Fruit fly (Drosophila melanogaster): ENCODE results near the gene Rheb.
A peak's percentile ranks its signal among the peaks of the same experiment; 100 is the strongest.

Gene Rheb

DNA sequence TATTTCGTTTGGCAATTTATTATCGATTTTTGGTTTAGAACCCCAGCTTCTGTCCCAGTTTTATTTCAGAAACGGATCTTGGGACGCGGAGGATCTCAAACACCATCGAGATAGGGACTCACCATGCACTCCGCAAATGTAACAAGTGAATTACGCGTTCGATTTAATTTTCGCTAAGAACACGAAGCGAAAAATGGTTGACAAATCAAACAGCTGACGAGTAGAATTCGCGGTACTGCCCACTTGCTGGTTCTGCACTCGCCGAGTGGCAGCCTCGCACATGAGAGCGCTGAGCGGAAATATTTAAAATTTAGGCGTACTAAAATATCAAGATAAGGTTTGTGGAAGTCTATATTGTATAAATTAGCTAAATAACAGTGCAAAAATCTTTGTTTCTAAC is 5.3 kb upstream of the Rheb start, which contains the start of gene Pi4KIIalpha:
Gene Pi4KIIalpha, minus strand, starts transcription at position 233 of the 400 bp plus-strand sequence.
- TF ChIP-seq usp (GFP tag; optimal IDR thresholded peaks at IDR 0.05) (no peak), CG8478 (optimal IDR thresholded peaks at IDR 0.05) (no peak), pan (optimal IDR thresholded peaks at IDR 0.05) (no peak), psq (optimal IDR thresholded peaks at IDR 0.05) (no peak), Dll (optimal IDR thresholded peaks at IDR 0.05) (no peak), EcR (GFP tag; optimal IDR thresholded peaks at IDR 0.05) (no peak)

DNA sequence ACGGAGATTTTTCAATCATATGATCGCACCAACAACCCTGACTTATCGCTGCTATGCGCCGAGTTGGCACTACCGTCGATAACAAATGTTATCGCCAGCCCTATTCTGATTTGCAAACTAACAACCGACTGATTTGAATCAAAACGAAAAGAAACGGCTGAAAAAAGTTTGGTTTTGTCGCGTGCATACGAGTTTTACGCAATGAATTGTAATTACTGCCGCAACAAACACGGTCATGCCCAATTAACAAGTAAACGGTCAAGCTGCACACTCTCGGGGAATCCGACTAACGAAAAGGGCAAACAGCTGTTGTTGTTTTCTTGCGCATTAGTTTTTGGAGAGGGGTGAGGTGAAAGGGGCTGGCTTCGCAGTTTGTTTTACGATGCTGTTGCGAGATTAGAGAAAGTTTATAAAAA is 3.9 kb upstream of the Rheb start, which contains the start of the genes CG14671 and CG12746:
Gene CG14671, minus strand, starts transcription at position 41 of the 416 bp plus-strand sequence.
Gene CG12746, plus strand, starts transcription at position 91 of the 416 bp plus-strand sequence.
- TF ChIP-seq pan (optimal IDR thresholded peaks at IDR 0.05) (no peak), Dll (optimal IDR thresholded peaks at IDR 0.05) (no peak), CG8478 (optimal IDR thresholded peaks at IDR 0.05) (no peak), EcR (GFP tag; optimal IDR thresholded peaks at IDR 0.05) (no peak), psq (optimal IDR thresholded peaks at IDR 0.05) (no peak), usp (GFP tag; optimal IDR thresholded peaks at IDR 0.05) (no peak)

DNA sequence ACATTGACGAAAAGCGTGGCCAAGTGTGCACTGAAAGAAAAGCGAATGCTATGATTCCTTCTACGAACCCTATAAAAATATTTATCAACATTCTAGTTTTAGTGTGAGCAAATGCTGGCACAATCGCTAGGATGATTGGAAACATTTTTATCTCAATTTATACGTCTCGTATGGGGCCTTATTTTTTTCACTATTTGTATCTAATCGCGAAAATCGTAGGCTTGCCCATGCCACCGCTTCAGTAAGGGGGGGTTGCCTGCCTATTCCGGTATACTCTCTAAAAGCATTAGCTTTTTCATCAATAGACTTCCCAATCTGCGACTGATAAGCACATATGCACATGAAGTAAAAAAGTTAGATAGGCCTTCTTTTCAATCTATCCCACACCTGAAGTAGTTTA is 3.1 kb upstream of the Rheb start:
- TF ChIP-seq usp (GFP tag; optimal IDR thresholded peaks at IDR 0.05) (no peak), CG8478 (optimal IDR thresholded peaks at IDR 0.05) (no peak), EcR (GFP tag; optimal IDR thresholded peaks at IDR 0.05) (no peak), psq (optimal IDR thresholded peaks at IDR 0.05) (no peak), Dll (optimal IDR thresholded peaks at IDR 0.05) (no peak), pan (optimal IDR thresholded peaks at IDR 0.05) (no peak)

DNA sequence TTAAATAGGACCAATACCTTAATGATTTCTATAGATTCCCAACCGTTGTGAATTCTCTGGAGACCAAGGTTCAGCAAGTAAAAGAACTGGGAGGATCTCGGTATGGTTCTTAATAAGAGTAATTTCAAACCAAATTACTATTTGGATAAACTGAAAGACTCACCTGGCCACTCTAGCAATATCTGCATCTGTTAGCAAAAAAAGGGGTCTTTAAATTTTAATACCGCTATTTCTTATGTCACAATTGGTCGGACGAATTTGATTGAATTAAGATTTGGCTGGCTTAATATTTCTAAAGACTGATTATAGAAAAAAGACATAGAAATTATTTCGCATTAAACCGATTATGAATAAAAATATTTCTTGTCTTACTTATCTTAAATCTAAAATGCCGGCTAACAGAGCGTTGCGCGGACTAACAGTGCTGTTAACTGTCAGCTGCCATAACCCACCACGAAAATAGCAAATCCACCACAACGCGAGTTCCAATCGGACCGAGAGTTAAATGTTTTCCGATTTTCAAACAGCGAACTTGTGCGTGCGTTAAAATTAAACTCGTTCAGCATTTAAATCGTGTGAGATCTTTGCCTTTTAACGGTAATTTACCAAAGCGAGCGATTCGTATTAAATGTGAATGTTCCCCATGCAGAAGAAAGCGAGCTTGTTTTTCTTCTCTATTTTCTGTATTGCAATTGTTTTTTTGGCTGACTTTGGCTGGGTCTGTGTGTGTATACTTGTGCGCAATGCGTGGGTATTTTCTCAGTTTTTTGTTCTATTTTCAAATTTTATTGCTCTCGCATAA is 2.1 kb downstream of the Rheb start, which contains the start of gene CRMP:
Gene CRMP, plus strand, starts transcription at position 474 of the 802 bp plus-strand sequence.
- TF ChIP-seq usp (GFP tag; optimal IDR thresholded peaks at IDR 0.05) (no peak), pan (optimal IDR thresholded peaks at IDR 0.05) (no peak), Dll (optimal IDR thresholded peaks at IDR 0.05) (no peak), psq (optimal IDR thresholded peaks at IDR 0.05) (no peak), EcR (GFP tag; optimal IDR thresholded peaks at IDR 0.05) (no peak), CG8478 (optimal IDR thresholded peaks at IDR 0.05) (no peak)

DNA sequence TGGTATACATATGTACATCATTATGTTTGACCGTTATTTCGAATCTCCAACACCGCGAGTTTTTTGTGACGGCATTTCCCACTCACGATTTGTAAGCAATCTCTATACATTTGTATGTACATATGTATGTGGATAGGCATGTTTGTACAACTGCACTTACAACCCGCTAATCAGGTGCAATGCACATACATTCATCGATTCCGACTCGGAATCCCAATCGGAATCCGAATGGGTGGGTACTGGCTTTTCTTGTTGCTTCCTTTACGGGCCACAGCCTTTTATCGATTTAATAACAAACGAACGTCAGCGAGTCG is 2.7 kb downstream of the Rheb start:
- no peak for TF ChIP-seq CG8478 (optimal IDR thresholded peaks at IDR 0.05)
- TF ChIP-seq Dll (optimal IDR thresholded peaks at IDR 0.05): no peak
- no peak for TF ChIP-seq psq (optimal IDR thresholded peaks at IDR 0.05)
- TF ChIP-seq EcR (GFP tag; optimal IDR thresholded peaks at IDR 0.05): no peak
- no peak for TF ChIP-seq pan (optimal IDR thresholded peaks at IDR 0.05)

DNA sequence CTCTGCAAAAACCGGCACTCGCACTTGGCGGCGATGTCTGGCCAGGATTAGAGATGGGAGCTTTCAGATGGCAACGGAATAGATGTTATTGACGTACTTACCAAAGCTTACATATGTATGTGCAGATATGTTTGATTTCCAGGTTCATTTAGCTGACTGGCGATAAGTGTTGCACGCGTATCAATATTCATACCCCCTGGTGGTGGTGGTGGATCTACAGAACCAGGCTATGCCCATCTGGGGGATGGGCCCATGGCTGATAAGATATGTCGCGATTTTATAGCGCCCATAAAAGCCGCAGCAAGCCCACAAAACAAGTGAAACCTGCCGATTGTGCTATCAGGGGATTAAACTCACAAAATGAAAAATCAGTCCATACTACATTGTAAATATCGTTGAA is 3.0 kb downstream of the Rheb start:
- TF ChIP-seq pan (optimal IDR thresholded peaks at IDR 0.05) (no peak), psq (optimal IDR thresholded peaks at IDR 0.05) (no peak), CG8478 (optimal IDR thresholded peaks at IDR 0.05) (no peak), usp (GFP tag; optimal IDR thresholded peaks at IDR 0.05) (no peak), EcR (GFP tag; optimal IDR thresholded peaks at IDR 0.05) (no peak), Dll (optimal IDR thresholded peaks at IDR 0.05) (no peak)

DNA sequence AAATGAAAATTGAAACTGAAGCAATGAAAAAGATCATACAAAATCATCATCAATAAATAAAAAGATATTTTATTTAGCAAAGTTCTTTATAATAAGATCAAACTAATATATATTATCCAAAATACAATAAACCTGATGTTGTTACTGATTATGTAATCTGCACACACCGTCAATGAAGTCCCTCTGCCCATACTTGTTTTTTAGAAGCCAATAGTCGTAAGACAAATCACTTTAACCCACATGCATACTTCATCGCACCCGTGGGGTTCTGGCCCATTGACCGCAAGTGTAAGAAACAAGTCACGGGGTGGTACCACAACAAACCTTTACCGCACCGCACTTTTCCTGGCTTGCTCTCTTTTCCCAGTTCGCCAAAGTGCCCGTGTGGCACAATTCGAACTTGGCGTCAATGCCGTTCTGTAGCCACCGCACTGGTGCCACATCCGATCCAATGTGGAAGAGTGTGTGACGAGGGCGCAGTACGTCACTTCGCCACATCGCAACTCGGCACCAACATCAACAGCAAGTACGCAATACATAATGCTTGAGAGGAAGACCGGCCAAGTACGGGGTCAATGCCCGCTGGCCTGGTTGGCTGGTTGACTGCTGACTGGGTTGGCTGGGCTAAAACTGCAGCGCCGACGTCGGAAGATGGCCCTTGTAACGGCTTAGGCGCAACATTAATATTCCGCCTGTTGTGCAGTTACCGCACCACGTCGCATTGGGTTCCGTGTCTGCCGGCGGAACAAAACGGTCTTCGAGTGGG is 4.4 kb downstream of the Rheb start:
- TF ChIP-seq EcR (GFP tag; optimal IDR thresholded peaks at IDR 0.05) (peak in 1 of 2 experiments; percentile 75), psq (optimal IDR thresholded peaks at IDR 0.05) (no peak), Dll (optimal IDR thresholded peaks at IDR 0.05) (no peak), CG8478 (optimal IDR thresholded peaks at IDR 0.05) (no peak), pan (optimal IDR thresholded peaks at IDR 0.05) (no peak)

DNA sequence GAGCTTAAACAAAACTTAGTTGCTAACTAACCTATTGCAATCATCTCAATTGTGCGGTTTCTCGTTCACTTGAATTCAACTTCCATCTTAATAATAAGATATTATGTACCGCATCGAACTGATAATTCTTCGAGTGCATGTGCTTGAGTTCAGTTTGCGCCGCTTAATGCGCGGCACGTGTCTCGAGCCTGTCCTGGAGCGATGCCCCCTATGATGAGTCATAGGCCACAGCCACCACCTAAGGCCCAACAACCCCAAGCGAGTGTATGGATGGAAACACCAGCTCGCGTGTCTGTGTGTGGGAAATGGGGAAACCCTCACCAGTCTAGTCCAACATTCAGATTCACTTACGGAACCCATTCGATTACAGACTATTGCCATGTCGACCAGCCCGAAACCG is 5.2 kb downstream of the Rheb start:
- TF ChIP-seq pan (optimal IDR thresholded peaks at IDR 0.05) (no peak), CG8478 (optimal IDR thresholded peaks at IDR 0.05) (no peak), EcR (GFP tag; optimal IDR thresholded peaks at IDR 0.05) (no peak), Dll (optimal IDR thresholded peaks at IDR 0.05) (no peak), psq (optimal IDR thresholded peaks at IDR 0.05) (no peak), usp (GFP tag; optimal IDR thresholded peaks at IDR 0.05) (no peak)

DNA sequence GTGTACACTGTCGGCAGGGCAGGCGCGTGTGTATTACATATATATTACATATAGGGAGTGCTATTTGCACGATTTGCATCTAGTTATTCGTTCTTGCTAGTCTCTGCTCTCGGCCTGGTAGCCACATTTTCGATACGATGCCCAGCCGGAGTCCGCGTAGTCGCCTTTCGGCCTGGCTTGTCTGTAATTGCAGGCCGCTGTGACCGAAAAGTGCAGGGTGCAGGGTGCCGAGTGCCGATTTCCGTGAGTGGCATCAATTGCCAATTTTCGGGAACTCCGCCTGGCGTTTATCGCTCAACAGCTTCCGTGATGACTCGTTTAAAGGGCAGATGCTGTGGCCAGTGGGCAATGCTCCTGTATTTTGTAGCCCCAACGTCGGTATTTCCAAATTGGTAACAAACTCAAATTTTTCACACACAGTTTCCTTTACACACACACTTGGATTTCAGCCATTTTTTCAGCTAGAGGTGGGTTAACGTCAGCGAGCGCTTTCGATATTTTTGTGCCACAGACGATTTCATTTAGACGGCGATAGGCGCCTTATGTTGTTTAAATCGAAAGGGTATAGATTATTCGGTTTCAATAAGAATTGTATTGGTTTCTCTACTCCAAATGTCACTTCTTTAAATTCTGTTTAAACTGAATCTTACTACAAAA is 19.3 kb downstream of the Rheb start, which contains the start of gene CG2926:
Gene CG2926, minus strand, starts transcription at position 518 of the 657 bp plus-strand sequence.
- no peak for TF ChIP-seq psq (optimal IDR thresholded peaks at IDR 0.05)
- no peak for TF ChIP-seq usp (GFP tag; optimal IDR thresholded peaks at IDR 0.05)
- no peak for TF ChIP-seq Dll (optimal IDR thresholded peaks at IDR 0.05)
- no peak for TF ChIP-seq pan (optimal IDR thresholded peaks at IDR 0.05)
- TF ChIP-seq EcR (GFP tag; optimal IDR thresholded peaks at IDR 0.05): no peak
- TF ChIP-seq CG8478 (optimal IDR thresholded peaks at IDR 0.05): no peak

DNA sequence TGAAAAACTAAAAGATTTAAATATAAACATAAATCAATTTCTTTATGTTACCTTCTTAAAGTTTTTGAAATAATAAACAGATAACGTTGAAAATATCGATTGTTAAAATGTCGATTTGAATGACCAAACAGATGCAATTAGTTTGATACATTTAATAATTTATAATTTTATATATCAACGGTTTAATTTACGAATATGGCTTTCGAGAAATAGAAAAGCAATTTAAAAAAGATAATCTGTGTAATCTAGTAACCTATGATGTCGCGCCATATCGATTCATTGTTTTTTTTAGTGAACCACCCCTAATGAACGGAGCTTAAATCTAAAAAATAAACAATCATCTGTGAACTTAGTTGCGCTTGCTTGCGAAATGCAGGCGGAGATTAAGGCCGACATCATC is 19.9 kb downstream of the Rheb start, which contains the start of gene PolZ2:
Gene PolZ2, plus strand, starts transcription at position 301 of the 400 bp plus-strand sequence.
- TF ChIP-seq EcR (GFP tag; optimal IDR thresholded peaks at IDR 0.05): no peak

DNA sequence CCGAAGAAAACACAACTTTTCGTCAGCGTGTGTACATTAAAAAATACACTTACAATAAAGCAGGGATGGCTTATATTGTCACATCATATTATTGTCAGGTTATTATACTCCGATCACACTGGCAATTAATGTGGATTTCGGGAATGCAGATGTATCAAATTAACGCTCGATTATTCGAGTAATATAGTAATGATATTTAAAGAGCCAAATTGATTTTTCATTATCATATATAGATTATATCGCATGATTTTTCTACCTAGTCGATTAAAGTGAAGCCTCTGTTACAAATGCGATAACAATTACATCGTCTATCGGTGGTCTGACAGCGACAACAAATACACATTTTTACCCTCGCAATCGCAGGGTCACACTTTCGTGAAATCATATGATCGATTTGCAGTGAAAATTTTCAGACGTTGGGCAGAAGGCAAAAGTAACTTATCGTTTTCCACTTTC is 22.7 kb downstream of the Rheb start, which contains the start of the genes noi and Vha26:
Gene noi, minus strand, starts transcription at position 62 of the 456 bp plus-strand sequence.
Gene Vha26, plus strand, starts transcription at position 366 of the 456 bp plus-strand sequence.
- TF ChIP-seq CG8478 (optimal IDR thresholded peaks at IDR 0.05): no peak
- TF ChIP-seq Dll (optimal IDR thresholded peaks at IDR 0.05): no peak
- TF ChIP-seq psq (optimal IDR thresholded peaks at IDR 0.05): no peak
- TF ChIP-seq usp (GFP tag; optimal IDR thresholded peaks at IDR 0.05): no peak
- TF ChIP-seq EcR (GFP tag; optimal IDR thresholded peaks at IDR 0.05): no peak
- TF ChIP-seq pan (optimal IDR thresholded peaks at IDR 0.05): no peak
